Worm (Caenorhabditis elegans): ENCODE data around the gene R04A9.7.
A peak's percentile ranks its signal among the peaks of the same experiment; 100 is the strongest.

R04A9.7 gene

ce11 chrX:399535-399934, 4.8 kb upstream of the R04A9.7 start:
- TF ChIP-seq atf-7 (tag; optimal IDR thresholded peaks at IDR 0.05) (no peak), madf-10 (tag; optimal IDR thresholded peaks at IDR 0.05) (no peak), snpc-4 (GFP tag; optimal IDR thresholded peaks at IDR 0.05) (no peak), snpc-4 (tag; optimal IDR thresholded peaks at IDR 0.05) (peak in 1 of 4 experiments; percentile 25)

DNA sequence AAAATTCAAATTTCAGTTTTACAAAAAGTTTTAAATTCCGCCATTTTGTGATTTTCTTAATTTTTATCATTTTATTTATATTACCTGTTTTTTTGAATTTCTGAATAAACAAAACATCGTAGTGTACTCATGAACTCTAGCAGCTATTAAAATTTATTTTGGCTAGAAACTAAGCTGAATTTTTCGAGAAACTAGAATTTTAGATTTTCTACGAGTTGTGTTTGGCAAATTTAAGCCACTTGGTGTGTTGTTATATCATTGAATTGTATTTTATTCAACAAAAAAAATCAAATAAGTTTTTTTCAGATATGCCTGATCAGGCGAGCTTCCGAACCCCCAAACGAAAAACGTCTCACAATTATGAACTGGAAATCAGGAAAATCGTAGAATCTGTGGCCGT, 2.6 kb upstream of the R04A9.7 start, which contains the start of gene R04A9.6:
Gene R04A9.6 (plus strand): TSS at position 301 of the 400 bp plus-strand sequence.
- TF ChIP-seq dpl-1 (GFP tag; optimal IDR thresholded peaks at IDR 0.05) (no peak), lin-54 (GFP tag; optimal IDR thresholded peaks at IDR 0.05) (no peak), madf-6 (GFP tag; IDR thresholded peaks at IDR 0.05) (no peak), ceh-79 (tag; optimal IDR thresholded peaks at IDR 0.05) (no peak), F39B2.1 (GFP tag; IDR thresholded peaks at IDR 0.05) (no peak), F23B12.7 (tag; optimal IDR thresholded peaks at IDR 0.05; ENCODE audit: insufficient read depth) (no peak), F10E7.11 (tag; optimal IDR thresholded peaks at IDR 0.05) (no peak), egl-44 (GFP tag; IDR thresholded peaks at IDR 0.05) (no peak), nfya-2 (GFP tag; IDR thresholded peaks at IDR 0.05) (no peak), chd-7 (tag; optimal IDR thresholded peaks at IDR 0.05) (no peak), lsy-27 (tag; optimal IDR thresholded peaks at IDR 0.05; ENCODE audit: borderline replicate concordance, insufficient read depth) (no peak), hsf-1 (GFP tag; IDR thresholded peaks at IDR 0.05) (no peak), ets-4 (GFP tag; optimal IDR thresholded peaks at IDR 0.05) (no peak), lin-40 (tag; optimal IDR thresholded peaks at IDR 0.05) (no peak), hmg-20 (GFP tag; IDR thresholded peaks at IDR 0.05) (no peak), madf-8 (GFP tag; conservative IDR thresholded peaks at IDR 0.05) (no peak), F22D6.2 (tag; optimal IDR thresholded peaks at IDR 0.05) (no peak)

- no peak for TF ChIP-seq C06A6.2 (GFP tag; conservative IDR thresholded peaks at IDR 0.05)
- no peak for TF ChIP-seq mxl-1 (tag; optimal IDR thresholded peaks at IDR 0.05)
- no peak for TF ChIP-seq Y53G8AR.9 (GFP tag; conservative IDR thresholded peaks at IDR 0.05)
- no peak for TF ChIP-seq gei-17 (GFP tag; optimal IDR thresholded peaks at IDR 0.05)
- TF ChIP-seq ets-4 (GFP tag; optimal IDR thresholded peaks at IDR 0.05) = no peak
- no peak for TF ChIP-seq ZK185.1 (tag; optimal IDR thresholded peaks at IDR 0.05; ENCODE audit: poor library complexity, severe bottlenecking)
- no peak for TF ChIP-seq let-607 (tag; optimal IDR thresholded peaks at IDR 0.05)
- no peak for TF ChIP-seq lir-1 (GFP tag; conservative IDR thresholded peaks at IDR 0.05)
- TF ChIP-seq snpc-3.4 (tag; optimal IDR thresholded peaks at IDR 0.05) = no peak
- TF ChIP-seq K11D2.4 (GFP tag; IDR thresholded peaks at IDR 0.05) = no peak
- no peak for TF ChIP-seq ztf-18 (tag; optimal IDR thresholded peaks at IDR 0.05)
- no peak for TF ChIP-seq ztf-3 (GFP tag; optimal IDR thresholded peaks at IDR 0.05)
- TF ChIP-seq snpc-1.3 (tag; optimal IDR thresholded peaks at IDR 0.05; ENCODE audit: insufficient read depth) = no peak
- no peak for TF ChIP-seq nfyb-1 (GFP tag; IDR thresholded peaks at IDR 0.05)
- no peak for TF ChIP-seq F33H1.4 (GFP tag; IDR thresholded peaks at IDR 0.05)
- TF ChIP-seq Y53F4B.3 (GFP tag; IDR thresholded peaks at IDR 0.05) = no peak
- no peak for TF ChIP-seq egl-18 (GFP tag; IDR thresholded peaks at IDR 0.05)
- no peak for TF ChIP-seq madf-3 (GFP tag; IDR thresholded peaks at IDR 0.05)
Observed at ce11 chrX:390469-390868, 4.2 kb downstream of the R04A9.7 start, which contains the start of gene R04A9.9. TSS of gene R04A9.9 (minus strand) at chrX:390569.
